Fruit fly (Drosophila melanogaster) S2 (cell line): ENCODE data around the gene CG12320.

ENCODE experiments used
- CG8478 ChIP-seq: fragments of >200 bp; optimal IDR thresholded peaks from 2 replicates; lab custom pipeline; 2018
- CTCF ChIP-seq, 2 experiments: fragments of >200 bp; optimal IDR thresholded peaks; 2 replicates each; lab custom pipeline; 2018

CG12320 gene

dm6 chr3R:18279494-18279893, 27.0 kb upstream of the CG12320 start, which contains the start of gene CG7142:
Gene CG7142 (minus strand): TSS chr3R:18279522.
- TF ChIP-seq CG8478 (lab: Kevin White, UChicago) (no peak), CTCF (optimal IDR thresholded peaks at IDR 0.05; lab: Kevin White, UChicago) (no peak)

- TF ChIP-seq CG8478 (lab: Kevin White, UChicago) (no peak), CTCF (optimal IDR thresholded peaks at IDR 0.05; lab: Kevin White, UChicago) (no peak)
These were observed 24.9 kb upstream of the CG12320 start for dm6 chr3R:18277406-18277805.

dm6 chr3R:18276688-18277087, 24.2 kb upstream of the CG12320 start:
- no peak for TF ChIP-seq CTCF (optimal IDR thresholded peaks at IDR 0.05; lab: Kevin White, UChicago)
- TF ChIP-seq CG8478 (lab: Kevin White, UChicago): no peak

dm6 chr3R:18275113-18275782, 22.7 kb upstream of the CG12320 start:
- TF ChIP-seq CG8478 (lab: Kevin White, UChicago) (no peak), CTCF (optimal IDR thresholded peaks at IDR 0.05; lab: Kevin White, UChicago) (no peak)

dm6 chr3R:18274328-18275098, 22.0 kb upstream of the CG12320 start, which contains the start of the genes Vps39 and eIF1A:
Gene Vps39 (minus strand): TSS chr3R:18274446.
Gene eIF1A (plus strand): TSS chr3R:18274665.
- no peak for TF ChIP-seq CG8478 (lab: Kevin White, UChicago)
- TF ChIP-seq CTCF (optimal IDR thresholded peaks at IDR 0.05; lab: Kevin White, UChicago): no peak

- no peak for TF ChIP-seq CTCF (optimal IDR thresholded peaks at IDR 0.05; lab: Kevin White, UChicago)
- TF ChIP-seq CG8478 (lab: Kevin White, UChicago): no peak
These were observed 17.3 kb upstream of the CG12320 start for dm6 chr3R:18269744-18270348.

- no peak for TF ChIP-seq CG8478 (lab: Kevin White, UChicago)
- TF ChIP-seq CTCF (optimal IDR thresholded peaks at IDR 0.05; lab: Kevin White, UChicago): no peak
These were observed 15.0 kb upstream of the CG12320 start, which contains the start of gene CG18599 for dm6 chr3R:18267489-18267888. Gene CG18599 (plus strand): TSS chr3R:18267789.

dm6 chr3R:18266665-18267064, 14.1 kb upstream of the CG12320 start:
- TF ChIP-seq CG8478 (lab: Kevin White, UChicago): no peak
- TF ChIP-seq CTCF (optimal IDR thresholded peaks at IDR 0.05; lab: Kevin White, UChicago): no peak

- TF ChIP-seq CTCF (optimal IDR thresholded peaks at IDR 0.05; lab: Kevin White, UChicago): no peak
- no peak for TF ChIP-seq CG8478 (lab: Kevin White, UChicago)
These were observed 12.7 kb upstream of the CG12320 start for dm6 chr3R:18265275-18265674.

dm6 chr3R:18261602-18262001, 9.1 kb upstream of the CG12320 start:
- TF ChIP-seq CTCF (optimal IDR thresholded peaks at IDR 0.05; lab: Kevin White, UChicago): no peak
- TF ChIP-seq CG8478 (lab: Kevin White, UChicago): no peak

- TF ChIP-seq CG8478 (lab: Kevin White, UChicago): no peak
- no peak for TF ChIP-seq CTCF (optimal IDR thresholded peaks at IDR 0.05; lab: Kevin White, UChicago)
These were observed 7.5 kb upstream of the CG12320 start for dm6 chr3R:18260016-18260415.

dm6 chr3R:18255281-18255680, 2.7 kb upstream of the CG12320 start, which contains the start of the genes Ada2a, Polr2D, Tgs1 and moi:
Gene Ada2a (minus strand): TSS chr3R:18255487.
Gene Polr2D (minus strand): TSS chr3R:18255487.
Gene Tgs1 (plus strand): TSS chr3R:18255530.
Gene moi (plus strand): TSS chr3R:18255530.
- TF ChIP-seq CG8478 (lab: Kevin White, UChicago) (no peak), CTCF (optimal IDR thresholded peaks at IDR 0.05; lab: Kevin White, UChicago) (peak; percentile 1 to 28)

dm6 chr3R:18251876-18252275, 658 bp downstream of the CG12320 start:
- no peak for TF ChIP-seq CG8478 (lab: Kevin White, UChicago)
- TF ChIP-seq CTCF (optimal IDR thresholded peaks at IDR 0.05; lab: Kevin White, UChicago): no peak

- no peak for TF ChIP-seq CG8478 (lab: Kevin White, UChicago)
- TF ChIP-seq CTCF (optimal IDR thresholded peaks at IDR 0.05; lab: Kevin White, UChicago): no peak
These were observed 1.7 kb downstream of the CG12320 start, which contains the start of gene CG18598 for dm6 chr3R:18250815-18251214. Gene CG18598 (plus strand): TSS chr3R:18251115.
